Worm (Caenorhabditis elegans) whole organism, dauer: ENCODE measurements around the gene inx-6.

Source experiments
- unc-62 ChIP-seq: sonication (generic microtip); optimal IDR thresholded peaks from 2 replicates; lab custom pipeline; 2017; ENCODE audit warnings: missing biosample characterization, missing genetic modification reagents, missing genetic modification characterization

The inx-6 gene

ce11 chrIV:12746284-12746683 lies at the start of gene inx-6:
Gene inx-6 (plus strand): TSS chrIV:12746584.
- no peak for TF ChIP-seq unc-62 (GFP tag; lab: Kevin White, UChicago)

- TF ChIP-seq unc-62 (GFP tag; lab: Kevin White, UChicago): no peak
Observed at ce11 chrIV:12698880-12699279, 47.5 kb upstream of the inx-6 start.

- TF ChIP-seq unc-62 (GFP tag; lab: Kevin White, UChicago): no peak
Observed at ce11 chrIV:12700204-12700603, 46.2 kb upstream of the inx-6 start.

- no peak for TF ChIP-seq unc-62 (GFP tag; lab: Kevin White, UChicago)
Observed at ce11 chrIV:12700944-12701343, 45.4 kb upstream of the inx-6 start.

- no peak for TF ChIP-seq unc-62 (GFP tag; lab: Kevin White, UChicago)
Observed at ce11 chrIV:12703811-12704210, 42.6 kb upstream of the inx-6 start, which contains the start of gene C27D8.4. Gene C27D8.4 (plus strand): TSS chrIV:12704111.

- no peak for TF ChIP-seq unc-62 (GFP tag; lab: Kevin White, UChicago)
Observed at ce11 chrIV:12710996-12711395, 35.4 kb upstream of the inx-6 start, which contains the start of gene C27D8.2. Gene C27D8.2 (plus strand): TSS chrIV:12711217.

- no peak for TF ChIP-seq unc-62 (GFP tag; lab: Kevin White, UChicago)
Observed at ce11 chrIV:12711644-12712043, 34.7 kb upstream of the inx-6 start, which contains the start of gene C27D8.3. Gene C27D8.3 (minus strand): TSS chrIV:12711744.

ce11 chrIV:12715947-12716382 lies 30.4 kb upstream of the inx-6 start:
- no peak for TF ChIP-seq unc-62 (GFP tag; lab: Kevin White, UChicago)

ce11 chrIV:12717531-12717930 lies 28.9 kb upstream of the inx-6 start, which contains the start of gene C27D8.1:
Gene C27D8.1 (plus strand): TSS chrIV:12717831.
- no peak for TF ChIP-seq unc-62 (GFP tag; lab: Kevin White, UChicago)

- TF ChIP-seq unc-62 (GFP tag; lab: Kevin White, UChicago): no peak
Observed at ce11 chrIV:12719664-12720063, 26.7 kb upstream of the inx-6 start, which contains the start of gene idpp-7. Gene idpp-7 (plus strand): TSS chrIV:12719964.

ce11 chrIV:12721106-12721505 lies 25.3 kb upstream of the inx-6 start, which contains the start of gene T23F6.2:
Gene T23F6.2 (plus strand): TSS chrIV:12721356.
- TF ChIP-seq unc-62 (GFP tag; lab: Kevin White, UChicago): no peak

ce11 chrIV:12724641-12725040 lies 21.7 kb upstream of the inx-6 start, which contains the start of the genes T23F6.3 and rbd-1:
Gene T23F6.3 (minus strand): TSS chrIV:12724760.
Gene rbd-1 (plus strand): TSS chrIV:12724986.
- TF ChIP-seq unc-62 (GFP tag; lab: Kevin White, UChicago): no peak

ce11 chrIV:12725228-12725627 lies 21.2 kb upstream of the inx-6 start:
- no peak for TF ChIP-seq unc-62 (GFP tag; lab: Kevin White, UChicago)

- TF ChIP-seq unc-62 (GFP tag; lab: Kevin White, UChicago): no peak
Observed at ce11 chrIV:12725925-12726324, 20.5 kb upstream of the inx-6 start.

ce11 chrIV:12728162-12728561 lies 18.2 kb upstream of the inx-6 start:
- TF ChIP-seq unc-62 (GFP tag; lab: Kevin White, UChicago): no peak

ce11 chrIV:12741438-12741837 lies 4.9 kb upstream of the inx-6 start, which contains the start of gene T23F6.5:
Gene T23F6.5 (minus strand): TSS chrIV:12741538.
- no peak for TF ChIP-seq unc-62 (GFP tag; lab: Kevin White, UChicago)

- no peak for TF ChIP-seq unc-62 (GFP tag; lab: Kevin White, UChicago)
Observed at ce11 chrIV:12743680-12744079, 2.7 kb upstream of the inx-6 start.
